Worm (Caenorhabditis elegans) whole organism, L3 larva: Measurements from ENCODE around the gene mrpl-50.
A peak's percentile ranks its signal among the peaks of the same experiment; 100 is the strongest.

ENCODE experiments used
- R02D3.7 ChIP-seq: fragments of 150-350 bp; optimal IDR thresholded peaks from 2 replicates; lab custom pipeline; 2014; ENCODE audit warnings: missing biosample characterization, missing genetic modification characterization
- aly-2 ChIP-seq: fragments of 150-350 bp; optimal IDR thresholded peaks from 2 replicates; lab custom pipeline; 2014; ENCODE audit warnings: missing biosample characterization, missing genetic modification characterization
- ceh-16 ChIP-seq: sonication (generic microtip); optimal IDR thresholded peaks from 2 replicates; lab custom pipeline; 2017; ENCODE audit warnings: missing biosample characterization, missing genetic modification characterization
- ceh-9 ChIP-seq: sonication (generic microtip); optimal IDR thresholded peaks from 2 replicates; lab custom pipeline; 2018; ENCODE audit warnings: missing biosample characterization, missing genetic modification characterization
- egl-27 ChIP-seq: sonication (generic microtip); optimal IDR thresholded peaks from 4 replicates; lab custom pipeline; 2017; ENCODE audit warnings: missing biosample characterization, missing genetic modification reagents, missing genetic modification characterization
- egl-5 ChIP-seq: fragments of 150-350 bp; optimal IDR thresholded peaks from 2 replicates; lab custom pipeline; 2017; ENCODE audit warnings: missing biosample characterization, missing genetic modification reagents, missing genetic modification characterization, inconsistent platforms
- elt-1 ChIP-seq: fragments of 150-350 bp; optimal IDR thresholded peaks from 2 replicates; lab custom pipeline; 2014; ENCODE audit warnings: missing biosample characterization, missing genetic modification characterization
- elt-2 ChIP-seq: sonication (generic microtip); optimal IDR thresholded peaks from 2 replicates; lab custom pipeline; 2016; ENCODE audit warnings: missing genetic modification reagents, mild to moderate bottlenecking, missing genetic modification characterization, missing compliant biosample characterization
- elt-3 ChIP-seq, 3 experiments: fragments of 150-350 bp in 1 of 3; sonication (generic microtip) in 2 of 3; optimal IDR thresholded peaks; 2 replicates in 2 of 3; 4 replicates in 1 of 3; lab custom pipeline; 2014 to 2017; ENCODE audit warnings: missing biosample characterization in 3 of 3, missing genetic modification characterization in 3 of 3
- fkh-2 ChIP-seq: fragments of 150-350 bp; optimal IDR thresholded peaks from 2 replicates; lab custom pipeline; 2014; ENCODE audit warnings: missing biosample characterization, missing genetic modification reagents, missing genetic modification characterization
- fos-1 ChIP-seq: fragments of 150-350 bp; optimal IDR thresholded peaks from 2 replicates; lab custom pipeline; 2014; ENCODE audit warnings: missing biosample characterization, missing genetic modification characterization
- jun-1 ChIP-seq: fragments of 150-350 bp; optimal IDR thresholded peaks from 2 replicates; lab custom pipeline; 2014; ENCODE audit warnings: missing biosample characterization, missing genetic modification reagents, missing genetic modification characterization
- lin-15B ChIP-seq: fragments of 150-350 bp; optimal IDR thresholded peaks from 2 replicates; lab custom pipeline; 2014; ENCODE audit warnings: missing biosample characterization, missing genetic modification characterization
- lsy-12 ChIP-seq: sonication (generic microtip); optimal IDR thresholded peaks from 2 replicates; lab custom pipeline; 2016; ENCODE audit warnings: mild to moderate bottlenecking, missing genetic modification characterization, missing compliant biosample characterization
- mdl-1 ChIP-seq: fragments of 150-350 bp; optimal IDR thresholded peaks from 2 replicates; lab custom pipeline; 2014; ENCODE audit warnings: missing biosample characterization, missing genetic modification characterization
- mml-1 ChIP-seq: fragments of 150-350 bp; sonication (generic microtip); optimal IDR thresholded peaks from 3 replicates; lab custom pipeline; 2014; ENCODE audit warnings: missing biosample characterization, missing genetic modification characterization
- nfya-1 ChIP-seq: sonication (generic microtip); optimal IDR thresholded peaks from 2 replicates; lab custom pipeline; 2017; ENCODE audit warnings: missing genetic modification characterization, mild to moderate bottlenecking, missing compliant biosample characterization, antibody characterized with exemption, moderate library complexity; ENCODE audit not compliant: insufficient read depth
- nhr-11 ChIP-seq: fragments of 150-350 bp; optimal IDR thresholded peaks from 2 replicates; lab custom pipeline; 2014; ENCODE audit warnings: missing biosample characterization, missing genetic modification characterization
- nhr-12 ChIP-seq: fragments of 150-350 bp; optimal IDR thresholded peaks from 2 replicates; lab custom pipeline; 2014; ENCODE audit warnings: missing biosample characterization, missing genetic modification characterization
- nhr-23 ChIP-seq: fragments of 150-350 bp; optimal IDR thresholded peaks from 2 replicates; lab custom pipeline; 2014; ENCODE audit warnings: missing biosample characterization, missing genetic modification reagents, missing genetic modification characterization
- nhr-237 ChIP-seq: fragments of 150-350 bp; optimal IDR thresholded peaks from 2 replicates; lab custom pipeline; 2014; ENCODE audit warnings: missing biosample characterization, missing genetic modification characterization
- nhr-25 ChIP-seq: sonication (generic microtip); optimal IDR thresholded peaks from 2 replicates; lab custom pipeline; 2017; ENCODE audit warnings: missing biosample characterization, missing genetic modification characterization
- nhr-28 ChIP-seq: fragments of 150-350 bp; optimal IDR thresholded peaks from 2 replicates; lab custom pipeline; 2014; ENCODE audit warnings: missing biosample characterization, missing genetic modification characterization
- nhr-43 ChIP-seq: sonication (generic microtip); optimal IDR thresholded peaks from 2 replicates; lab custom pipeline; 2016; ENCODE audit warnings: mild to moderate bottlenecking, missing genetic modification characterization, missing compliant biosample characterization; ENCODE audit not compliant: poor library complexity, severe bottlenecking
- nhr-67 ChIP-seq: fragments of 150-350 bp; optimal IDR thresholded peaks from 2 replicates; lab custom pipeline; 2014; ENCODE audit warnings: missing biosample characterization, missing genetic modification characterization
- nhr-77 ChIP-seq: fragments of 150-350 bp; optimal IDR thresholded peaks from 2 replicates; lab custom pipeline; 2014; ENCODE audit warnings: missing biosample characterization, missing genetic modification characterization
- pha-4 ChIP-seq: fragments of 150-350 bp; optimal IDR thresholded peaks from 2 replicates; lab custom pipeline; 2014; ENCODE audit warnings: missing biosample characterization, missing genetic modification reagents, missing genetic modification characterization
- pqm-1 ChIP-seq: fragments of 150-350 bp; optimal IDR thresholded peaks from 2 replicates; lab custom pipeline; 2017; ENCODE audit warnings: missing biosample characterization, missing genetic modification characterization, inconsistent platforms
- sea-2 ChIP-seq: fragments of 150-350 bp; sonication (generic microtip); optimal IDR thresholded peaks from 4 replicates; lab custom pipeline; 2014; ENCODE audit warnings: missing biosample characterization, missing genetic modification reagents, missing genetic modification characterization
- snpc-4 ChIP-seq: fragments of 150-350 bp; optimal IDR thresholded peaks from 2 replicates; lab custom pipeline; 2014; ENCODE audit warnings: missing biosample characterization, missing genetic modification characterization
- tbx-2 ChIP-seq: sonication (generic microtip); optimal IDR thresholded peaks from 2 replicates; lab custom pipeline; 2016; ENCODE audit warnings: mild to moderate bottlenecking, missing genetic modification characterization, missing compliant biosample characterization
- unc-39 ChIP-seq: sonication (generic microtip); optimal IDR thresholded peaks from 4 replicates; lab custom pipeline; 2017; ENCODE audit warnings: missing biosample characterization, missing genetic modification characterization
- unc-62 ChIP-seq: fragments of 150-350 bp; sonication (generic microtip); optimal IDR thresholded peaks from 4 replicates; lab custom pipeline; 2014; ENCODE audit warnings: missing biosample characterization, missing genetic modification reagents, missing genetic modification characterization
- ztf-11 ChIP-seq: fragments of 150-350 bp; optimal IDR thresholded peaks from 2 replicates; lab custom pipeline; 2014; ENCODE audit warnings: missing biosample characterization, missing genetic modification characterization

mrpl-50 gene

DNA sequence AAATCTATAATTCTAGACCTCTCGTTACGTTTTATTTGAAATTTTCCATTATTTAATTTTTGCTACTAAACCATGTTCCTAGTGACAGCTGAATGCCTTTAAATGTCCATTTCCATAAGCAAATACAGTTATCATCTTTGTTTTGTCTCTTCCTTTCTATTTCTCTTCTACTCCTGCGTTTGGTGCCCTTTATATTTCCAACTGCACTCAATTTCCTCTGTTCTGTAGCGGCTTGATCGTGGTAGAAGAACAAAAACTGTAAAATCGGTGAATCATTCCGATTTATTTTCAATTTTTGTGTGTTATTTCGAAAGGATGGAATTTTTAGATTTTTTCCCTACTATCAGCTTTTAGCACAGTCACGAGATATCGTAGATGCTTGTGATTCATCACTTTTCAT, 33.7 kb upstream of the mrpl-50 start:
- TF ChIP-seq pqm-1, result peak; percentile 24
- TF ChIP-seq nhr-12 (tag; lab: Kevin White, UChicago), result no peak
- no peak for TF ChIP-seq R02D3.7 (tag; lab: Kevin White, UChicago)
- TF ChIP-seq unc-62 (GFP tag; lab: Kevin White, UChicago), result no peak
- TF ChIP-seq tbx-2 (tag; lab: Kevin White, UChicago), result no peak
- TF ChIP-seq elt-2 (tag; lab: Kevin White, UChicago), result peak; percentile 21
- TF ChIP-seq unc-39 (tag; lab: Kevin White, UChicago), result no peak

DNA sequence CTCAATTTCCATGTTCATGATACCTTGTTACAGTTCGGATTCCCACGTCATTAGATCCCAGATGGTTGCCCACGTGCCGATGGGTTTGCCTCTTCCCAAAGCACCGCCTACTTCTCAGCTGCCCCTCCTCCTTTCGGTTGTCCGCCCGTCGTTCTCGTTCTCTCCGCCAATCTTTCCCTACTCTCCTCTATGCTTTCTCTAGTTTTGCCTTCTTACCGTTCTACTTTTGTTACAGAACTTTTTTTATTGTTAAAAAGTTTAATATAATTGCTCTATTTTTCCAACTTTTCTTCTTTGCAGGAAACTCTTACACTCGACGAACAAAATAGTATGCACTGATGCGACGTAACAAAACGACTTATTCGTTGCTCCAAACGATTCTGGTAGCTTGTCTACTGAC, 33.1 kb upstream of the mrpl-50 start, which contains the start of gene lat-1:
TSS of gene lat-1 (plus strand) at position 301 of the 400 bp plus-strand sequence.
- TF ChIP-seq mml-1 (tag; lab: Kevin White, UChicago), result no peak
- no peak for TF ChIP-seq elt-1
- TF ChIP-seq elt-3 (tag; optimal IDR thresholded peaks at IDR 0.05; lab: Kevin White, UChicago), result no peak
- TF ChIP-seq mdl-1 (tag; lab: Kevin White, UChicago), result no peak
- no peak for TF ChIP-seq ceh-9

DNA sequence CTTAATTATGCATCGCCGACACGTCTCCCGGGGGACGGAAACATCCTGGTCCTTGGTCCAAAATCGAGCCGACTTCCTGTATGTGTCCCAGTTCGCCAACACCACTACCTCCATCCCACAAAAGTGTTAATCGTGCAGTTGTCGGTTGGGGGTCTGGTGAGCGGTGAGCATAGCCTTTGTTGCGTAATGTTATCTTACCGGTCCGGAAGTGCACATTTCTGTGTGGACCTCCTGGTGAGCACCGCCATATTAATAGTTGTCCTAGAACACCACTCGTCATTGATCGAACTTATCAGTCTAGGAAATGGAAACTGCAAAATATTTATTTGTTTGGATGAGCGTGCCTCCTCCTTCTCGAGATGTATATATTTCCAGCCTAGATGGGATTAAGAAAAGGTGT, 32.4 kb upstream of the mrpl-50 start:
- TF ChIP-seq ztf-11 (tag; lab: Kevin White, UChicago) (no peak), elt-3 (tag; optimal IDR thresholded peaks at IDR 0.05; lab: Kevin White, UChicago) (no peak), pha-4 (tag; lab: Kevin White, UChicago) (no peak), sea-2 (GFP tag; lab: Kevin White, UChicago) (no peak), jun-1 (tag; lab: Kevin White, UChicago) (no peak), egl-27 (tag; lab: Kevin White, UChicago) (no peak), tbx-2 (tag; lab: Kevin White, UChicago) (no peak), nhr-25 (no peak), egl-5 (no peak), fkh-2 (tag; lab: Kevin White, UChicago) (no peak), lin-15B (tag; lab: Kevin White, UChicago) (no peak)

DNA sequence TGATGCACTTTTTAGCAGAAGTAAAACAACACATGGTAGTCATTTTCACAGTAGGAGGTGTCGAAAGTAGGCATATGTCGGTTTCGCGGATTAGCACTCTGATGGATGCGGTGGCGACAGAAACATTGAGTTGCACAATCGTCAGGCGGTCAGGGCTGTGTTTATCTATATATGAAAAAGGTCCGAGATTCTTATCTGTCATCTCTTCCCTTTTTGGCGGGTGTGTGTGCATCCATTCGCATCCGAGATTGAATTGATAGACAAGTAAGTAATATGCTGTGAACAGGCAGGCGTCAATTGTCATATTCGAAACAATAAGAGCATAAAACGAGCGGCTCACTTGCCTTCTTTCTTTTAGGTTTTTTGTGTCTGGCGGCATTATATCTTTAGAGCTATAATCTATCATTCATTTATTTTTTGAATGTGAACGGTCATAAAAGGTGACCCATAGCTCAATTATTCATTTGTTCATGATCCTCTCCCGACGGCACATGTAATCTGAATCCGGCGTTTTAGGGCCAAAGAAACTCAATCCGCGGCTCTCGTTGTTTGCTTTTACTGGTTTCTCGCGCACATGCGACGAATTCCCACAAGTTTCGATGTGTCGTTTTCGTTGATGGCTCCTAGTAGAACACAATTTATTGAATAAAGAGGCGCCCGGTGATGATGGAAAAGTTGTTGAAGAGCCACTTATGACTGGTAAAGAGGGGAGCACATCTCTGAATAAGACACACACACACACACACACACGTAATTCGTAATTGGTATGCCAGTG, 30.9 kb upstream of the mrpl-50 start:
- TF ChIP-seq elt-3 (tag; optimal IDR thresholded peaks at IDR 0.05; lab: Kevin White, UChicago), result no peak
- no peak for TF ChIP-seq mml-1 (tag; lab: Kevin White, UChicago)
- no peak for TF ChIP-seq nfya-1
- no peak for TF ChIP-seq unc-62 (GFP tag; lab: Kevin White, UChicago)
- TF ChIP-seq ceh-16 (tag; lab: Kevin White, UChicago), result no peak
- no peak for TF ChIP-seq nhr-237 (tag; lab: Kevin White, UChicago)
- no peak for TF ChIP-seq fkh-2 (tag; lab: Kevin White, UChicago)
- TF ChIP-seq nhr-25, result no peak

DNA sequence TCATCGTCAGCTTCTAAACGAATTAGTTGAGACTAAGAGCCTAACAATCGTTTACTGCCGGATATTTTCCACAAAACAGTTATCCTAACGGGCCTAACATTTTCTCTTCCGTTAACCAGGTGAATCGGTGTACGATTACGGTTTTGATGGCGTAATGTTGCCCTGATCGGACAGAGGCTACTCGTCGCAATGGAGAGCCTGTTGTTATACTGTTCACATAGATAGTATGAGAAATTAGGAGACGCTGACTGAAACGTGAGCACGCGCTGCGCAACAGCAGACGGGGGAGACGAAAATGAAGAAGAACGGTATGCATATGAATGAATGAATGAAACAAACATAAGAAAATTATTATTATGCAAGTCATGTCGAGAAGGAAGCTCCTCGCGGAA, 30.3 kb upstream of the mrpl-50 start:
- TF ChIP-seq nhr-77 (tag; lab: Kevin White, UChicago), result no peak
- no peak for TF ChIP-seq pha-4 (tag; lab: Kevin White, UChicago)
- no peak for TF ChIP-seq nhr-11 (tag; lab: Kevin White, UChicago)
- no peak for TF ChIP-seq pqm-1
- no peak for TF ChIP-seq nhr-67 (tag; lab: Kevin White, UChicago)
- TF ChIP-seq nhr-43, result no peak
- TF ChIP-seq egl-5, result no peak
- TF ChIP-seq aly-2, result no peak
- no peak for TF ChIP-seq nhr-23 (tag; lab: Kevin White, UChicago)
- no peak for TF ChIP-seq snpc-4
- TF ChIP-seq nhr-28, result no peak

DNA sequence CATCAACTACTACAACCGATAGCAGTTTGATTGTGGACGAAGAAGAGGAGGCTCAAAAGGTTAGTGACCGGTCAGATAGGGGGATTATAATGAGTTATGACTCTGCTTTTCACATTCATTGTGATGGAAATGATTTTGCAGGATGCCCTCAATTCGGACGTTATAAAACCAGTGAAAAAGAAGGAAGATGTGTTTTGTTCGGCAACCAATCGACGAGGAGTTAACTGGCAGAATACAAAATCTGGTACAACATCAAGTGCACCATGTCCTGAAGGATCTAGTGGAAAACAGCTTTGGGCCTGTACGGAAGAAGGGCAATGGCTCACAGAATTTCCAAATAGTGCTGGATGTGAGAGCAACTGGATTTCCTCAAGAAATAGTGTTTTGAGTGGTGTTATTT, 25.8 kb upstream of the mrpl-50 start:
- TF ChIP-seq R02D3.7 (tag; lab: Kevin White, UChicago) (no peak), lsy-12 (tag; lab: Kevin White, UChicago) (no peak), nhr-237 (tag; lab: Kevin White, UChicago) (no peak), unc-39 (tag; lab: Kevin White, UChicago) (no peak), fkh-2 (tag; lab: Kevin White, UChicago) (no peak), lin-15B (tag; lab: Kevin White, UChicago) (no peak), elt-3 (tag; optimal IDR thresholded peaks at IDR 0.05; lab: Kevin White, UChicago) (no peak), jun-1 (tag; lab: Kevin White, UChicago) (no peak), nhr-67 (tag; lab: Kevin White, UChicago) (no peak), nhr-12 (tag; lab: Kevin White, UChicago) (no peak), tbx-2 (tag; lab: Kevin White, UChicago) (no peak), mml-1 (tag; lab: Kevin White, UChicago) (no peak), pqm-1 (no peak), elt-1 (no peak), nhr-77 (tag; lab: Kevin White, UChicago) (no peak), unc-62 (GFP tag; lab: Kevin White, UChicago) (no peak), aly-2 (no peak), ztf-11 (tag; lab: Kevin White, UChicago) (no peak), fos-1 (tag; lab: Kevin White, UChicago) (no peak)
